Fruit fly (Drosophila melanogaster) whole organism, prepupa: ENCODE results near the gene orb.
A peak's percentile ranks its signal among the peaks of the same experiment; 100 is the strongest.

ENCODE experiments used
- Blimp-1 ChIP-seq: fragments of 200-800 bp; sonication (Bioruptor generic); optimal IDR thresholded peaks from 3 replicates; lab custom pipeline; 2017; ENCODE audit warnings: missing biosample characterization, missing genetic modification characterization, mild to moderate bottlenecking, moderate library complexity, missing genetic modification reagents
- CG34406 ChIP-seq: fragments of 200-800 bp; sonication (Bioruptor generic); optimal IDR thresholded peaks from 3 replicates; lab custom pipeline; 2016; ENCODE audit warnings: missing biosample characterization, missing genetic modification characterization
- CG4318 ChIP-seq: fragments of 200-800 bp; sonication (Bioruptor generic); optimal IDR thresholded peaks from 3 replicates; lab custom pipeline; 2017; ENCODE audit warnings: missing biosample characterization, mild to moderate bottlenecking, missing genetic modification characterization
- CG6792 ChIP-seq: fragments of 200-800 bp; sonication (Bioruptor generic); optimal IDR thresholded peaks from 3 replicates; lab custom pipeline; 2016; ENCODE audit warnings: missing biosample characterization, missing genetic modification characterization
- CG7368 ChIP-seq: fragments of 200-800 bp; sonication (Bioruptor generic); optimal IDR thresholded peaks from 3 replicates; lab custom pipeline; 2016; ENCODE audit warnings: missing biosample characterization, missing genetic modification characterization
- CG8632 ChIP-seq: fragments of 200-800 bp; sonication (Bioruptor generic); optimal IDR thresholded peaks from 3 replicates; lab custom pipeline; 2016; ENCODE audit warnings: missing biosample characterization, missing genetic modification characterization
- Gug ChIP-seq: fragments of 200-800 bp; sonication (Bioruptor generic); IDR thresholded peaks from 2 replicates; pipeline ENCODE4 v1.3.6; 2022; ENCODE audit warnings: missing biosample characterization, missing genetic modification characterization
- Hr38 ChIP-seq: sonication (Bioruptor generic); optimal IDR thresholded peaks from 2 replicates; lab custom pipeline; 2016; ENCODE audit warnings: missing biosample characterization, missing genetic modification characterization
- Lpt ChIP-seq: fragments of 200-800 bp; sonication (Bioruptor generic); optimal IDR thresholded peaks from 3 replicates; lab custom pipeline; 2016; ENCODE audit warnings: missing biosample characterization, missing genetic modification characterization
- Smox ChIP-seq: fragments of 200-800 bp; sonication (Bioruptor generic); optimal IDR thresholded peaks from 3 replicates; lab custom pipeline; 2016; ENCODE audit warnings: missing biosample characterization, missing genetic modification characterization
- acj6 ChIP-seq: fragments of 200-800 bp; sonication (Bioruptor generic); optimal IDR thresholded peaks from 3 replicates; lab custom pipeline; 2016; ENCODE audit warnings: missing biosample characterization, missing genetic modification characterization
- dac ChIP-seq: fragments of 200-800 bp; sonication (Bioruptor generic); optimal IDR thresholded peaks from 2 replicates; lab custom pipeline; 2017; ENCODE audit warnings: missing biosample characterization, mild to moderate bottlenecking, missing genetic modification characterization
- salr ChIP-seq, 2 experiments: fragments of 200-800 bp; sonication (Bioruptor generic); optimal IDR thresholded peaks; 3 replicates each; lab custom pipeline; 2016 to 2018; ENCODE audit warnings: missing biosample characterization in 2 of 2, missing genetic modification characterization in 2 of 2, mild to moderate bottlenecking in 1 of 2
- topi ChIP-seq: fragments of 200-800 bp; sonication (Bioruptor generic); optimal IDR thresholded peaks from 3 replicates; lab custom pipeline; 2016; ENCODE audit warnings: missing biosample characterization, missing genetic modification characterization

- TF ChIP-seq topi (GFP tag; lab: Kevin White, UChicago) (peak; percentile 27), CG7368 (GFP tag; lab: Kevin White, UChicago) (no peak), Smox (GFP tag; lab: Kevin White, UChicago) (peak; percentile 23), salr (GFP tag; optimal IDR thresholded peaks at IDR 0.05; lab: Kevin White, UChicago) (no peak), CG6792 (GFP tag; lab: Kevin White, UChicago) (no peak), CG8632 (GFP tag; lab: Kevin White, UChicago) (no peak), Hr38 (GFP tag; lab: Kevin White, UChicago) (no peak), CG34406 (GFP tag; lab: Kevin White, UChicago) (no peak), Lpt (no peak), dac (GFP tag; lab: Kevin White, UChicago) (no peak), CG4318 (GFP tag; lab: Kevin White, UChicago) (no peak), Blimp-1 (GFP tag; lab: Kevin White, UChicago) (peak; percentile 35), acj6 (GFP tag; lab: Kevin White, UChicago) (no peak), Gug (GFP tag; lab: Robert Waterston, UW) (no peak)
Measured at dm6 chr3R:23214603-23215433, 65.8 kb downstream of the orb start.
